Worm (Caenorhabditis elegans): Measurements from ENCODE around the gene srh-100.

ce11 chrII:3731723-3732122, 17.2 kb upstream of the srh-100 start, which contains the start of the genes sdz-12 and bath-31:
- TF ChIP-seq flt-1 (GFP tag; IDR thresholded peaks at IDR 0.05), result no peak
- no peak for TF ChIP-seq ztf-23 (GFP tag; IDR thresholded peaks at IDR 0.05)
- no peak for TF ChIP-seq ztf-29 (GFP tag; IDR thresholded peaks at IDR 0.05)
- TF ChIP-seq cog-1 (tag; optimal IDR thresholded peaks at IDR 0.05), result no peak
- no peak for TF ChIP-seq tab-1 (GFP tag; IDR thresholded peaks at IDR 0.05)
- TF ChIP-seq klf-2 (GFP tag; conservative IDR thresholded peaks at IDR 0.05), result no peak
- TF ChIP-seq med-1 (GFP tag; optimal IDR thresholded peaks at IDR 0.05; ENCODE audit: insufficient read depth), result no peak
- no peak for TF ChIP-seq T22C8.4 (GFP tag; IDR thresholded peaks at IDR 0.05)

Measured in whole organism, midembryonic.